Worm (Caenorhabditis elegans): ENCODE results near the gene C42D4.13.

DNA sequence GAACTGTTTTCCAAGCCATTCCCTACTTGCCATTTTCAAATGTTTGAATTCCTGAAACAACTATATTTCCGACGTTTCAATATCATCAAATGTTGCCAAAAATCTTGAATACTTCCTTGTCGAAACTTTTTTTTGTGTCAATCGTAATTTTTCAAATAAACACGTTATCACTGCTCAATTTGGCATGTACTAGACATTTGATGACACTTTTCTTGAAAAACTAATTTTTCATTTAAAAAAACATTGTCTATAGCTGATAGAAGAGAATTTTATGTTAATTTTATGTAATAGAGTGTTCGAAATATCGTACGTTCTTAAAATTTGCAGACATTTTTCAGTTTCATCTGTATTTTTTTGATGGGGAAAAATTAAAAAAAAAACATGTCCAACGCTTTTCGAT, 5.1 kb downstream of the C42D4.13 start:
- TF ChIP-seq elt-3 (tag; optimal IDR thresholded peaks at IDR 0.05), result no peak
- TF ChIP-seq nhr-2 (tag; optimal IDR thresholded peaks at IDR 0.05), result no peak
- TF ChIP-seq nhr-237 (tag; optimal IDR thresholded peaks at IDR 0.05), result no peak
- TF ChIP-seq nhr-76 (tag; optimal IDR thresholded peaks at IDR 0.05), result no peak
- no peak for TF ChIP-seq ztf-11 (tag; optimal IDR thresholded peaks at IDR 0.05)
- no peak for TF ChIP-seq unc-62 (GFP tag; optimal IDR thresholded peaks at IDR 0.05)
- TF ChIP-seq pha-4 (tag; optimal IDR thresholded peaks at IDR 0.05), result no peak
- TF ChIP-seq nhr-28 (tag; optimal IDR thresholded peaks at IDR 0.05), result no peak
- no peak for TF ChIP-seq snpc-4 (tag; optimal IDR thresholded peaks at IDR 0.05)
- TF ChIP-seq ceh-43 (GFP tag; optimal IDR thresholded peaks at IDR 0.05), result no peak
- TF ChIP-seq sem-2 (GFP tag; optimal IDR thresholded peaks at IDR 0.05), result no peak

All from whole organism, mixed stage, embryonic.